Worm (Caenorhabditis elegans) whole organism, early embryonic: Measurements from ENCODE around the gene igcm-3.

Source experiments
- B0310.2 ChIP-seq: sonication (generic microtip); optimal IDR thresholded peaks from 2 replicates; lab custom pipeline; 2016; ENCODE audit warnings: mild to moderate bottlenecking, missing genetic modification characterization, missing compliant biosample characterization
- F13C5.2 ChIP-seq: sonication (generic microtip); optimal IDR thresholded peaks from 2 replicates; lab custom pipeline; 2017; ENCODE audit warnings: mild to moderate bottlenecking, missing genetic modification characterization, inconsistent platforms, missing compliant biosample characterization
- ama-1 ChIP-seq: fragments of 150-350 bp; optimal IDR thresholded peaks from 2 replicates; lab custom pipeline; 2014
- ets-7 ChIP-seq: sonication (generic microtip); optimal IDR thresholded peaks from 2 replicates; lab custom pipeline; 2016; ENCODE audit warnings: missing genotype, missing genetic modification characterization, missing compliant biosample characterization
- flt-1 ChIP-seq: fragments of 200-800 bp; sonication (Bioruptor generic); IDR thresholded peaks from 2 replicates; pipeline ENCODE4 v1.3.6; 2022; ENCODE audit warnings: missing genetic modification characterization, missing compliant biosample characterization
- hmbx-1 ChIP-seq: sonication (generic microtip); optimal IDR thresholded peaks from 2 replicates; lab custom pipeline; 2016; ENCODE audit warnings: mild to moderate bottlenecking, missing genetic modification characterization, missing compliant biosample characterization
- hmg-4 ChIP-seq: fragments of 200-800 bp; sonication (Bioruptor generic); optimal IDR thresholded peaks from 2 replicates; lab custom pipeline; 2018; ENCODE audit warnings: mild to moderate bottlenecking, missing genetic modification characterization, missing compliant biosample characterization
- pes-1 ChIP-seq: fragments of 200-800 bp; sonication (Bioruptor generic); IDR thresholded peaks from 2 replicates; pipeline ENCODE4 v1.3.6; 2022; ENCODE audit warnings: missing genetic modification reagents, missing genetic modification characterization, missing compliant biosample characterization
- scrt-1 ChIP-seq: fragments of 200-800 bp; sonication (Bioruptor generic); IDR thresholded peaks from 2 replicates; pipeline ENCODE4 v1.3.6; 2022; ENCODE audit warnings: missing genetic modification characterization, missing compliant biosample characterization
- tbx-37 ChIP-seq: fragments of 200-800 bp; sonication (Bioruptor generic); conservative IDR thresholded peaks from 2 replicates; pipeline ENCODE4 v1.3.6; 2022; ENCODE audit warnings: missing genetic modification reagents, missing genetic modification characterization, missing compliant biosample characterization
- tra-4 ChIP-seq: sonication (generic microtip); optimal IDR thresholded peaks from 2 replicates; lab custom pipeline; 2017; ENCODE audit warnings: missing genetic modification characterization, missing compliant biosample characterization

- TF ChIP-seq ama-1 (lab: Kevin White, UChicago) (peak; percentile 77), hmbx-1 (tag; lab: Kevin White, UChicago) (no peak), ets-7 (tag; lab: Kevin White, UChicago) (no peak), flt-1 (GFP tag; lab: Robert Waterston, UW) (no peak), hmg-4 (GFP tag; lab: Kevin White, UChicago) (no peak), tbx-37 (GFP tag; lab: Robert Waterston, UW) (no peak), B0310.2 (tag; lab: Kevin White, UChicago) (peak; percentile 13), F13C5.2 (no peak), scrt-1 (GFP tag; lab: Robert Waterston, UW) (0 out of 2 replicates have a peak, but pooled peaks have one; percentile 5), pes-1 (GFP tag; lab: Robert Waterston, UW) (no peak), tra-4 (tag; lab: Kevin White, UChicago) (no peak)
These were observed 8.0 kb downstream of the igcm-3 start for ce11 chrX:2697645-2698044.
